Fruit fly (Drosophila melanogaster): ENCODE data around the gene MetRS-m.

dm6 chr3R:14292307-14292711 lies 32.5 kb upstream of the MetRS-m start:
- no peak for TF ChIP-seq CTCF (optimal IDR thresholded peaks at IDR 0.05)
- TF ChIP-seq CG8478 (optimal IDR thresholded peaks at IDR 0.05) = no peak
